Worm (Caenorhabditis elegans) whole organism, L4 larva: Measurements from ENCODE around the gene Y2H9A.4.

ENCODE experiments used
- D1046.2 ChIP-seq: fragments of 200-800 bp; sonication (Bioruptor generic); IDR thresholded peaks from 2 replicates; pipeline ENCODE4 v1.3.6; 2022; ENCODE audit warnings: missing genetic modification characterization, missing compliant biosample characterization
- F49E8.2 ChIP-seq: sonication (generic microtip); optimal IDR thresholded peaks from 2 replicates; lab custom pipeline; 2016; ENCODE audit warnings: missing compliant biosample characterization, mild to moderate bottlenecking, missing genetic modification characterization, borderline replicate concordance
- T20F7.1 ChIP-seq: fragments of 200-800 bp; sonication (Bioruptor generic); optimal IDR thresholded peaks from 2 replicates; lab custom pipeline; 2018; ENCODE audit warnings: mild to moderate bottlenecking, missing genetic modification characterization, missing compliant biosample characterization
- arid-1 ChIP-seq: fragments of 200-800 bp; sonication (Bioruptor generic); conservative IDR thresholded peaks from 2 replicates; pipeline ENCODE4 v1.3.6; 2022; ENCODE audit warnings: missing genetic modification reagents, missing genetic modification characterization, missing compliant biosample characterization
- ceh-32 ChIP-seq: sonication (generic microtip); optimal IDR thresholded peaks from 2 replicates; lab custom pipeline; 2016; ENCODE audit warnings: mild to moderate bottlenecking, missing genetic modification characterization, missing compliant biosample characterization; ENCODE audit not compliant: poor library complexity
- hlh-11 ChIP-seq: fragments of 200-800 bp; sonication (Bioruptor generic); optimal IDR thresholded peaks from 2 replicates; lab custom pipeline; 2018; ENCODE audit warnings: mild to moderate bottlenecking, missing genetic modification characterization, missing compliant biosample characterization
- hlh-30 ChIP-seq: sonication (generic microtip); optimal IDR thresholded peaks from 2 replicates; lab custom pipeline; 2017; ENCODE audit warnings: antibody characterized with exemption, mild to moderate bottlenecking, missing genetic modification characterization, missing compliant biosample characterization; ENCODE audit not compliant: insufficient read depth
- jun-1 ChIP-seq: fragments of 150-350 bp; optimal IDR thresholded peaks from 2 replicates; lab custom pipeline; 2014; ENCODE audit warnings: missing biosample characterization, missing genetic modification reagents, missing genetic modification characterization
- mdl-1 ChIP-seq, 2 experiments: fragments of 150-350 bp in 1 of 2; sonication (generic microtip) in 1 of 2; optimal IDR thresholded peaks; 2 replicates each; lab custom pipeline; 2014 to 2017; ENCODE audit warnings: missing biosample characterization in 2 of 2, missing genetic modification characterization in 2 of 2
- mep-1 ChIP-seq: fragments of 150-350 bp; sonication (generic microtip); optimal IDR thresholded peaks from 3 replicates; lab custom pipeline; 2014; ENCODE audit warnings: missing biosample characterization, missing genetic modification characterization
- mes-2 ChIP-seq: sonication (generic microtip); optimal IDR thresholded peaks from 2 replicates; lab custom pipeline; 2016; ENCODE audit warnings: missing genotype, mild to moderate bottlenecking, missing genetic modification characterization, missing compliant biosample characterization; ENCODE audit not compliant: poor library complexity, severe bottlenecking
- mxl-2 ChIP-seq: fragments of 200-800 bp; sonication (Bioruptor generic); conservative IDR thresholded peaks from 2 replicates; pipeline ENCODE4 v1.3.6; 2022; ENCODE audit warnings: missing genetic modification reagents, missing genetic modification characterization, missing compliant biosample characterization
- mxl-3 ChIP-seq: fragments of 200-800 bp; sonication (Bioruptor generic); optimal IDR thresholded peaks from 2 replicates; lab custom pipeline; 2018; ENCODE audit warnings: mild to moderate bottlenecking, missing genetic modification characterization, missing compliant biosample characterization
- nhr-102 ChIP-seq: sonication (generic microtip); optimal IDR thresholded peaks from 2 replicates; lab custom pipeline; 2016; ENCODE audit warnings: mild to moderate bottlenecking, missing genetic modification characterization, moderate library complexity, missing compliant biosample characterization
- nhr-237 ChIP-seq: sonication (generic microtip); optimal IDR thresholded peaks from 2 replicates; lab custom pipeline; 2017; ENCODE audit warnings: missing biosample characterization, missing genetic modification characterization
- rbr-2 ChIP-seq: sonication (generic microtip); optimal IDR thresholded peaks from 2 replicates; lab custom pipeline; 2016; ENCODE audit warnings: missing genotype, missing genetic modification characterization, missing compliant biosample characterization
- unc-62 ChIP-seq, 3 experiments: fragments of 150-350 bp in 1 of 3; sonication (generic microtip); optimal IDR thresholded peaks in 2 of 3; peaks in 1 of 3; 1 replicate in 1 of 3; 2 replicates in 2 of 3; lab custom pipeline; 2014 to 2017; ENCODE audit warnings: missing biosample characterization in 3 of 3, missing genetic modification characterization in 3 of 3, missing genetic modification reagents in 3 of 3, missing genotype in 1 of 3

Gene Y2H9A.4

ce11 chrV:13497322-13497847 is 51.7 kb downstream of the Y2H9A.4 start, which contains the start of the genes eea-1 and gut-2 (continued):
- TF ChIP-seq mes-2 (peak; percentile 88), mxl-3 (GFP tag; lab: Kevin White, UChicago) (peak; percentile 3), D1046.2 (no peak), mep-1 (tag; lab: Kevin White, UChicago) (peak; percentile 67), mxl-2 (GFP tag; lab: Robert Waterston, UW) (no peak), arid-1 (no peak), nhr-102 (tag; lab: Kevin White, UChicago) (no peak), jun-1 (tag; lab: Kevin White, UChicago) (no peak), ceh-32 (tag; lab: Kevin White, UChicago) (no peak), F49E8.2 (tag; lab: Kevin White, UChicago) (no peak), hlh-30 (tag; lab: Kevin White, UChicago) (peak; percentile 58), mdl-1 (tag; optimal IDR thresholded peaks at IDR 0.05; lab: Kevin White, UChicago) (peak in 1 of 2 experiments; percentile 8), nhr-237 (no peak), T20F7.1 (GFP tag; lab: Kevin White, UChicago) (peak; percentile 97), rbr-2 (peak; percentile 36), hlh-11 (peak; percentile 54), unc-62 (GFP tag; optimal IDR thresholded peaks at IDR 0.05 in 1 of 2; lab: Kevin White, UChicago) (peak in 1 of 2 experiments; percentile 96), unc-62 (tag; optimal IDR thresholded peaks at IDR 0.05; lab: Kevin White, UChicago) (no peak)
- TF ChIP-seq, all 104 proteins: peak for 16
